Worm (Caenorhabditis elegans) whole organism, dauer: ENCODE results near the gene tab-1.

Experiments
- unc-62 ChIP-seq: sonication (generic microtip); optimal IDR thresholded peaks from 2 replicates; lab custom pipeline; 2017; ENCODE audit warnings: missing biosample characterization, missing genetic modification reagents, missing genetic modification characterization

tab-1 gene

ce11 chrII:6840663-6841062 lies 37.5 kb downstream of the tab-1 start:
- no peak for TF ChIP-seq unc-62 (GFP tag; lab: Kevin White, UChicago)

ce11 chrII:6841102-6841501 lies 38.0 kb downstream of the tab-1 start:
- TF ChIP-seq unc-62 (GFP tag; lab: Kevin White, UChicago): no peak

DNA sequence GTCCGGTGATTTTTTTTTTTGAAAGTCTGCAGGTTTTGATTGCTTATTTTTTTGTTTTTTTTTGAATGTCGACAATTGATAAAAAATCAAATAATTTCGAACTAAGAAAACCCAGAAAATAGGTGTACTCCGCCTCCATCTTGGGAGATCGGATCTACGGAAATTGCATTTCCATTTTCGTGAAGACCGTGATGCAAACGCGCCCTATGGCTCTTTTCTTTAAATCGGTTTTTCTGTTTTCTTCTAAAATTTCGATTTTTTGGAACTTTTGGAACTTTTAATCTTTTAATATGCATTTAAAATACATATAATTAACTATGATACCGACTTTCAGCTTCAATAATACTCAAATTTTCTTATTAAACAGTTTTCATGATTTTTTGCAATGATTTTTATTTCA lies 38.9 kb downstream of the tab-1 start:
- no peak for TF ChIP-seq unc-62 (GFP tag; lab: Kevin White, UChicago)

ce11 chrII:6842651-6843118 lies 39.6 kb downstream of the tab-1 start:
- no peak for TF ChIP-seq unc-62 (GFP tag; lab: Kevin White, UChicago)

DNA sequence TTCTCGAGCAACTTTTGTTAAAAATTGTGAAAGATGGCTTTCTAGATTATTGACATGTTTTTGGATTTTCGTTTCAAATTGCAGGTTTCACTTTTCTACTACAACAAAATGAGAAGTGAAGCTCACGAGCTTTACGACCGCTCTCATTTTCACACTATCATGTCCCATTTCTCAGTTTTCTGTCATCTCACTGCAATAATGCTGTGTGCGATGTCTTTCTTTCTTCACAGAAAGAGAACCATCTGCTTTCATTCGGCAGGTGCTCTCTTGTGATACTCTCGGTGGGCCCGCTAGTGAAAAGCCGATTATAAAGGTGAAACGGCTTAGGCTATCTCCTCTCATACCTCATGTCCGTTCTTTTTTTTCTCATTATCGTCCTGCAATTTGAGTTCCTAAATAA lies 40.1 kb downstream of the tab-1 start:
- no peak for TF ChIP-seq unc-62 (GFP tag; lab: Kevin White, UChicago)

ce11 chrII:6843680-6844079 lies 40.6 kb downstream of the tab-1 start:
- no peak for TF ChIP-seq unc-62 (GFP tag; lab: Kevin White, UChicago)

ce11 chrII:6844227-6845005 lies 41.3 kb downstream of the tab-1 start:
- TF ChIP-seq unc-62 (GFP tag; lab: Kevin White, UChicago): no peak

ce11 chrII:6845006-6845459 lies 41.9 kb downstream of the tab-1 start:
- no peak for TF ChIP-seq unc-62 (GFP tag; lab: Kevin White, UChicago)

DNA sequence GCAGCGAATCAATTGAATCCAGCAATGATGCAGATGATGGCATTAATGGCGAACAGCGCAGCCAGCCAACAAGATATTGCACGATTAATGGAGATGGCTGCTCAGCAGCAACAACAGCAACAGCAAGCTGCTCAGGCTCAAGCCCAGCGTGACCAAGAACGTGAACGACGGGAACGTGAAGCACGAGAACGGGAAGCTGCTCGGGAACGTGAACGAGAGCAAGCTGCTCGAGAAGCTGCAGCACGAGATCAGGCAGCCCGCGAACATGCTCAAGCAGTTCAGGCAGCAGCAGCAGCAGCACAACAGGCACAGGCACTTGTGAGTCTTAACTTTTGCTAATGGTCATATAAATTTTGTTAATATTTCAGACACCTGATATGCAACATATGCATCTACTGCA lies 43.6 kb downstream of the tab-1 start:
- TF ChIP-seq unc-62 (GFP tag; lab: Kevin White, UChicago): no peak

DNA sequence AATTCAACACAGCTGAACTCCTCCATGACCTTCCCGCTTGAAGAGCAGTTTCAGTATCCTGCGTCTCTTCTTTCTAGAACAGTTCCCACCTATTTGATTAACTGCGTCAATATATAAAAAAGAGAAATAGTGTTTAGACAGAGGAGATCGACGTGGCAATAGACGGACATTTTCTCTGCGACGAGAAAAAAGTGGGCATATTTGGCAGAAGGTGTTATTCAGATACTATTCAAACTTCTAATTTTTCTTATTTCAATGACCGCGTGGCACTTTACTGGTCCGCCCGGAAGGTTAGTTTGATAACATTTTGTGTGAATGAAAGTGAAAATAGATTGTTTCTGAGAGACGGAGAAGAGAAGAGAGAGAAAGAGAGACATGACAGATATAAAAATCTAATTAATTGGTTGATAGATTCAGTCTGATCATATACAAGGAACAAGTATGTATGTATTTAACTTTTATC lies 44.8 kb downstream of the tab-1 start, which contains the start of gene tbc-6:
Gene tbc-6, plus strand, starts transcription at position 208 of the 463 bp plus-strand sequence.
- no peak for TF ChIP-seq unc-62 (GFP tag; lab: Kevin White, UChicago)

DNA sequence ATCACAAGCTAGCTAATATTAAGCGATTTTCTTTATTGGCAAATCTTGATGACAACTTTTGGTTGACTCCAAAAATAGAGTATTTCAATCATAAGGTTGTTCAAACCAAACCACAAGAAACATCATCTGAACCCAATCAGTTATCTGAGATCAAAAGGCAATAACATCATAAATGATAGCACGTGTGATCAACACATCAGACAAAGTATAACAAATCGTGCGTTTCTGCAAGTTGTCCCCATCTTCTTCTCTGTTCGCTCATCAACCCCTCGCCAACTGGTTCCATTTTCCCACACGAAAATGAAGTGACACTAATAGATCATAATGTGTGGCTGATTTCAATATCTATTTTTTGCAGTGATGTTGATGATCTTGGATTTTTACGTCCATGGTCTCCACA lies 46.2 kb downstream of the tab-1 start:
- no peak for TF ChIP-seq unc-62 (GFP tag; lab: Kevin White, UChicago)

DNA sequence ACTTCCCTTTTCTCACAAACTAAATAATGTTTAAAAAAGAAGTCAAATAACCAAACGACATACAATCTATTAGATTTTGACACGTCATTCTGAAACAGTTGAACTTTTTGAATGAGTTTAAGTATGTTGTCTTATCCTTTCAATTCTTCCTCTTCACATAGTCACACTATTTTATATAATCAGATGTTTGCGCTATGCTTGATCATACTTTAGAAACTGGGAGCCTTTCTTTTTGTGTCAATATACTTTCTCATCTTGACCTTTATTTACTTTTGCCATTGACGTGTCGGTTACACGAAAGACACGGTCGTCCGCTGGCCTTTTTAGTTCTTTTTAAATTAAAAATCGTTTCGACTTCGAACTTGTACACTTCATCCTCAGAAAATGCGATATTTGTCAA lies 48.8 kb downstream of the tab-1 start, which contains the start of gene C04A2.15:
Gene C04A2.15, plus strand, starts transcription at position 299 of the 400 bp plus-strand sequence.
- no peak for TF ChIP-seq unc-62 (GFP tag; lab: Kevin White, UChicago)

- TF ChIP-seq unc-62 (GFP tag; lab: Kevin White, UChicago): no peak
Observed at ce11 chrII:6853059-6853466, 49.9 kb downstream of the tab-1 start.
